Fruit fly (Drosophila melanogaster) whole organism, pupa: ENCODE results near the gene CG1105.
A peak's percentile ranks its signal among the peaks of the same experiment; 100 is the strongest.

Experiments used
- CG12605 ChIP-seq: fragments of 200-800 bp; sonication (Bioruptor generic); IDR thresholded peaks from 2 replicates; pipeline ENCODE4 v1.3.6; 2022; ENCODE audit warnings: missing biosample characterization, missing genetic modification characterization
- EcR ChIP-seq: fragments of 200-800 bp; sonication (Bioruptor generic); optimal IDR thresholded peaks from 3 replicates; lab custom pipeline; 2019; ENCODE audit warnings: missing biosample characterization, missing genetic modification characterization, mild to moderate bottlenecking, moderate library complexity, missing genetic modification reagents

DNA sequence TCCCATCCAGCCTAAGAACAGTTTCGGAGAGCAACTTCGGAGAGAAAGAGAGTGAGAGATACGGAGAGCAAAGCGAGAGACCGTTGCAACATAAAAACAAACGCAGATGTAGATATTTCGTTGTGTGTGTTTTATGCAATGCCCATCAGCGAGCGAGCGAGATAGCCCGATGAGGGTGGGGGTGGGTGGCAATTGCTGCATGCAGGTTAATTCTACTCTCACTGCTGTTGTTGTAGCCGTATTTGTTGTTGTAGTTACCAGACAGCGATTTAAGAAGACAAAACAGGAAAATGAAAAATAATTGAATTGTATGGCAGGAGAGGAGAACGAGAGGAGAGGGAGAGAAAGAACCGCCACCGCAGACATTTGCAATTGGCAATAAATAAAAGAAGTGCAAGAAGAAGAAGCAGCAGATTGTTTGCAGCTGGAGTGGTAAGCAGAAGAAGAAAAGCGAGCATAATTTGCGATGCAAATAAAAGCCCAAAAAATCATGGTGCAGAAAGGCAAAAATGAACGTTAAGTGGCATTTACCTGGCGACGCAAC is 42.9 kb upstream of the CG1105 start:
- TF ChIP-seq CG12605 (no peak), EcR (GFP tag; lab: Kevin White, UChicago) (peak; percentile 82)
